Fruit fly (Drosophila melanogaster): Measurements from ENCODE around the gene P5cr.

DNA sequence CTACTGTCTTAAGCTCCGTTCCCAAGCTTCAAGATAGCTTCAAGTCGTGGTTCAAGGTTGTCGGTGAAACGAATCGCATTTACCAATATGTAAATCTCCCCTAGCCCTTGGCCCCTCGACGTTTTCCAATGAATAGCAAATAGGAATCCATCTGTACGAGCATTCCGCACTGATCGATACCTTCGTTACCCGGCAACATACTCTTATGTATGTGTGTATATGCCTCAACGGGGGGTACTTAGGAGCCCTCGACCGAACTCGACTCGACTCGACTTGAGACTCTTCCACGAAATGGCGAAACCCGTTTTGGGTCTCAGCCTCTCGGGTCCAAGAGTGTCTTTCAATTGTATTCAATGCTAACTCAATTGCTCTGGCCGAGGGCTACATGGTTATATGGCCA is 27.0 kb upstream of the P5cr start:
- no peak for TF ChIP-seq CG4820 (GFP tag; optimal IDR thresholded peaks at IDR 0.05)
- TF ChIP-seq CG6854 (GFP tag; optimal IDR thresholded peaks at IDR 0.05), result no peak
- TF ChIP-seq psq (GFP tag; optimal IDR thresholded peaks at IDR 0.05), result no peak
- TF ChIP-seq CG17328 (GFP tag; IDR thresholded peaks at IDR 0.05), result no peak
- TF ChIP-seq CG7928 (GFP tag; optimal IDR thresholded peaks at IDR 0.05), result no peak
- no peak for TF ChIP-seq CG6175 (GFP tag; IDR thresholded peaks at IDR 0.05)
- no peak for TF ChIP-seq tll (GFP tag; optimal IDR thresholded peaks at IDR 0.05)
- no peak for TF ChIP-seq amos (GFP tag; IDR thresholded peaks at IDR 0.05; ENCODE audit: partially characterized antibody)
- TF ChIP-seq C15 (GFP tag; IDR thresholded peaks at IDR 0.05), result no peak
- no peak for TF ChIP-seq knrl (GFP tag; IDR thresholded peaks at IDR 0.05; ENCODE audit: partially characterized antibody)
- TF ChIP-seq pho (GFP tag; optimal IDR thresholded peaks at IDR 0.05), result no peak
